Worm (Caenorhabditis elegans): ENCODE measurements around the gene srh-30.

The srh-30 gene

DNA sequence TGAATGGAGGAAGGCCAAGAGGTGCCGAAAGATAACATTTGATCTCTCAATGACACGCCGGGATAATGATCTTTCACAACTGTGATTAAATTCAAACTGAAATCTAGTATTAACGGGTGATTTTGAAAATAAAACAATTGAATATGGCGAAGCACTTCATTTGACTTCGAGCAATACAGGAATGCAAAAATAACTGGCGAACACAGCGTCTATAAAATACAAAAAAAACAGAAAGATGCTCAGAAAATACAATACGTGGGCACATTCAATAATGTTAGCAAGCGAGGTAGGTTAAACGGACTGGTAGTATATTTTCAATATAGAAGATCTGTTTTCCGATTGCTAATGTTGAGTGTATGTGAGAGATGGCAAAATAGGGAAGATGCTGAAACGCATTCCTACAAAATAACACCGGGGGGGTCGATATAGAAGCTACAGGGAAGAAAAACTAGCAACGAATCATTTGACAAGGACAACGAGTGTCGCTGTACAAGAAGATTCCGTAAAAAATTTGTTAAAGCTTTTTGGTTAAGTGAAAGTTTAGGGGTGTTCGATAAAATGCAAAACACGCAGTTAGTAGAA lies 11.6 kb upstream of the srh-30 start:
- TF ChIP-seq bed-3 (GFP tag; optimal IDR thresholded peaks at IDR 0.05) (no peak), sem-2 (GFP tag; optimal IDR thresholded peaks at IDR 0.05) (no peak), pha-4 (tag; optimal IDR thresholded peaks at IDR 0.05) (no peak), cnd-1 (tag; optimal IDR thresholded peaks at IDR 0.05) (no peak), sptf-1 (tag; optimal IDR thresholded peaks at IDR 0.05) (no peak), drap-1 (GFP tag; optimal IDR thresholded peaks at IDR 0.05) (no peak), ceh-83 (GFP tag; optimal IDR thresholded peaks at IDR 0.05) (no peak), ceh-39 (tag; optimal IDR thresholded peaks at IDR 0.05) (no peak)

- TF ChIP-seq M03D4.4 (tag; optimal IDR thresholded peaks at IDR 0.05) (no peak), bed-3 (GFP tag; optimal IDR thresholded peaks at IDR 0.05) (no peak), ceh-39 (tag; optimal IDR thresholded peaks at IDR 0.05) (no peak), snpc-4 (tag; optimal IDR thresholded peaks at IDR 0.05) (no peak), mls-2 (tag; optimal IDR thresholded peaks at IDR 0.05) (no peak), lsy-2 (tag; optimal IDR thresholded peaks at IDR 0.05) (no peak), nhr-76 (tag; optimal IDR thresholded peaks at IDR 0.05) (no peak), ceh-43 (GFP tag; optimal IDR thresholded peaks at IDR 0.05) (no peak), tbx-8 (GFP tag; optimal IDR thresholded peaks at IDR 0.05) (no peak), nhr-237 (tag; optimal IDR thresholded peaks at IDR 0.05) (no peak), mab-5 (tag; optimal IDR thresholded peaks at IDR 0.05) (no peak), elt-3 (tag; optimal IDR thresholded peaks at IDR 0.05) (no peak), ces-1 (GFP tag; optimal IDR thresholded peaks at IDR 0.05) (no peak)
Observed at ce11 chrV:6782260-6782659, 10.7 kb upstream of the srh-30 start.

ce11 chrV:6780676-6781075 lies 9.1 kb upstream of the srh-30 start:
- TF ChIP-seq nhr-28 (tag; optimal IDR thresholded peaks at IDR 0.05) (no peak), zip-8 (tag; optimal IDR thresholded peaks at IDR 0.05) (no peak)

ce11 chrV:6780166-6780565 lies 8.6 kb upstream of the srh-30 start, which contains the start of gene ZC404.15:
ZC404.15 (plus strand) TSS chrV:6780466.
- no peak for TF ChIP-seq ceh-83 (GFP tag; optimal IDR thresholded peaks at IDR 0.05)
- no peak for TF ChIP-seq mab-5 (tag; optimal IDR thresholded peaks at IDR 0.05)
- TF ChIP-seq ceh-43 (GFP tag; optimal IDR thresholded peaks at IDR 0.05) = no peak
- no peak for TF ChIP-seq ztf-11 (tag; optimal IDR thresholded peaks at IDR 0.05)
- TF ChIP-seq lin-13 (tag; optimal IDR thresholded peaks at IDR 0.05) = no peak
- TF ChIP-seq unc-39 (tag; optimal IDR thresholded peaks at IDR 0.05) = no peak
- no peak for TF ChIP-seq tbx-8 (GFP tag; optimal IDR thresholded peaks at IDR 0.05)
- no peak for TF ChIP-seq snpc-4 (tag; optimal IDR thresholded peaks at IDR 0.05)
- no peak for TF ChIP-seq nhr-76 (tag; optimal IDR thresholded peaks at IDR 0.05)
- TF ChIP-seq nhr-2 (tag; optimal IDR thresholded peaks at IDR 0.05) = no peak
- no peak for TF ChIP-seq mls-2 (tag; optimal IDR thresholded peaks at IDR 0.05)
- no peak for TF ChIP-seq nhr-12 (tag; optimal IDR thresholded peaks at IDR 0.05)
- no peak for TF ChIP-seq M03D4.4 (tag; optimal IDR thresholded peaks at IDR 0.05)
- no peak for TF ChIP-seq zip-8 (tag; optimal IDR thresholded peaks at IDR 0.05)
- TF ChIP-seq sptf-1 (tag; optimal IDR thresholded peaks at IDR 0.05) = no peak

DNA sequence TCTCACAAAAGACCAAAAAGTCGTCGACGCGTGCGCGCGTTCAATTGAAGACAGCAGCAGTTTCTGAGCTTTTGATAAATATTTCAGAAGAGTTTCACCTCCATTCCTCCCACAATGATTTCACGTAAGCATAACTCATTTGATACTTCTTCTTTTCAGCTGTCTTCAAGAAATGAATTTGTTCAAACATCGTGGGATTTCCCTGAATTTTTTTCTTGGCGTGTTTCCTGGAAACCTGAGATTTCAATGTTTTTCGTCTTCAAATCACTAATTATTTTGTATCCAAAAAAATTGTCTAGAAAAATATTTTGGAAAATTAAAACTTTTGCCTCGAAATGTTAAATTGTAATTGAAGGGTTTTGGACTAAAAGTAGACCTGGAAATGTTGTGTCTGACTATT lies 6.9 kb upstream of the srh-30 start:
- TF ChIP-seq drap-1 (GFP tag; optimal IDR thresholded peaks at IDR 0.05) = no peak
- no peak for TF ChIP-seq M03D4.4 (tag; optimal IDR thresholded peaks at IDR 0.05)
- no peak for TF ChIP-seq ztf-11 (tag; optimal IDR thresholded peaks at IDR 0.05)
- TF ChIP-seq nhr-12 (tag; optimal IDR thresholded peaks at IDR 0.05) = no peak

DNA sequence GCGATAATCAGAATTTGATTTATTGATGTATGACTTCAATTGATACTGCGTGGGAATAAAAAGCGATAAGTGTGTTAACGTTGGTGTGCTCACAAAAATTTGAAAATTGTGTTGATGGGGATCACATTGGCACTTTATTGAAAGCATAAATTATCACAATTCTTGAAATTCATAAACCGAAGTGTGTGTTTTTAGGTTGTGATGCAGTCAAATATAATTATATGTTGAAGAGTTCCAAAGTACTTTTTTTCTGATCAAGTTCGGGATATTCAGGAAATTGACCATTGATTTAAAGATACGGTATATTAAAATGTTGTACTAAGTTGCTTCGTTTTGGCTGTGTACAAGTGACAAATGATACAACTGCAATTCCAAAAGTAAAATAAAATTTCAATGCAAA lies 4.2 kb upstream of the srh-30 start, which contains the start of gene srh-28:
TSS of gene srh-28 (minus strand) at position 101 of the 400 bp plus-strand sequence.
- no peak for TF ChIP-seq nhr-12 (tag; optimal IDR thresholded peaks at IDR 0.05)
- no peak for TF ChIP-seq sptf-1 (tag; optimal IDR thresholded peaks at IDR 0.05)

DNA sequence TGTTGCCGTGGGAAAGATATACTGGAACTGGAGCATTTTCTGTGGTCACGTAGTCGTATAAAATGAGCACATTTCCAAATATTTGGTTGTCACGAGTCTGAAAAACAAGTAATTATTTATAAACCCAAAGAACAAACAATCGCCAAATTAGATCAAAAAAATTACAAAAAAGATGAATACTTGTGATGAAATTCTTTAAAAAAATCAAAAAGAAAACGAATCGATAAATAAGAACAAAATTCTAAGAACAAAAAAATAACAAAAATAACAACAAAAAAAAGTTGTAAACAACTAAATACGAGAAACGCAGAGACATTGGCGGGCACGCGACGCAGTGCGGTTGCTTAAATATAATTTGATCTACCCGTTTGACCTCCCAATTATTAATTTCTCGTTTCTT lies 2.2 kb upstream of the srh-30 start, which contains the start of gene ZC404.16:
TSS of gene ZC404.16 (minus strand) at position 101 of the 400 bp plus-strand sequence.
- TF ChIP-seq unc-62 (GFP tag; optimal IDR thresholded peaks at IDR 0.05) (no peak), lsy-2 (tag; optimal IDR thresholded peaks at IDR 0.05) (no peak), flh-1 (GFP tag; optimal IDR thresholded peaks at IDR 0.05) (no peak), sptf-1 (tag; optimal IDR thresholded peaks at IDR 0.05) (no peak), elt-1 (tag; optimal IDR thresholded peaks at IDR 0.05; ENCODE audit: borderline replicate concordance, insufficient read depth) (no peak), lin-32 (GFP tag; optimal IDR thresholded peaks at IDR 0.05) (no peak), ceh-83 (GFP tag; optimal IDR thresholded peaks at IDR 0.05) (no peak), mls-2 (tag; optimal IDR thresholded peaks at IDR 0.05) (no peak), elt-3 (tag; optimal IDR thresholded peaks at IDR 0.05) (no peak), lin-13 (tag; optimal IDR thresholded peaks at IDR 0.05) (no peak), nhr-76 (tag; optimal IDR thresholded peaks at IDR 0.05) (no peak), cnd-1 (tag; optimal IDR thresholded peaks at IDR 0.05) (no peak), blmp-1 (tag; optimal IDR thresholded peaks at IDR 0.05) (no peak), zip-8 (tag; optimal IDR thresholded peaks at IDR 0.05) (no peak), mep-1 (tag; optimal IDR thresholded peaks at IDR 0.05) (no peak), nhr-12 (tag; optimal IDR thresholded peaks at IDR 0.05) (no peak), ham-2 (GFP tag; optimal IDR thresholded peaks at IDR 0.05) (no peak)

Data from whole organism, mixed stage, embryonic.